Worm (Caenorhabditis elegans): ENCODE data around the gene T01C3.3.

ce11 chrV:14984593-14984992, 7.9 kb downstream of the T01C3.3 start, which contains the start of gene F02D8.4:
- TF ChIP-seq ces-1 (GFP tag; optimal IDR thresholded peaks at IDR 0.05) (no peak), pha-4 (tag; optimal IDR thresholded peaks at IDR 0.05) (no peak)
